Worm (Caenorhabditis elegans) whole organism, L4 larva: ENCODE data around the gene air-1.

Experiments used
- R02D3.7 ChIP-seq: fragments of 150-350 bp; sonication (generic microtip); optimal IDR thresholded peaks from 3 replicates; lab custom pipeline; 2014; ENCODE audit warnings: missing biosample characterization, missing genetic modification characterization
- ctbp-1 ChIP-seq: fragments of 200-800 bp; sonication (Bioruptor generic); IDR thresholded peaks from 2 replicates; pipeline ENCODE4 v1.3.6; 2022; ENCODE audit warnings: missing genetic modification reagents, missing genetic modification characterization, missing compliant biosample characterization
- dve-1 ChIP-seq: sonication (generic microtip); optimal IDR thresholded peaks from 2 replicates; lab custom pipeline; 2017; ENCODE audit warnings: antibody characterized with exemption, mild to moderate bottlenecking, missing genetic modification characterization, missing compliant biosample characterization; ENCODE audit not compliant: insufficient read depth
- hlh-30 ChIP-seq: sonication (generic microtip); optimal IDR thresholded peaks from 2 replicates; lab custom pipeline; 2017; ENCODE audit warnings: antibody characterized with exemption, mild to moderate bottlenecking, missing genetic modification characterization, missing compliant biosample characterization; ENCODE audit not compliant: insufficient read depth
- jun-1 ChIP-seq: fragments of 150-350 bp; optimal IDR thresholded peaks from 2 replicates; lab custom pipeline; 2014; ENCODE audit warnings: missing biosample characterization, missing genetic modification reagents, missing genetic modification characterization
- snpc-4 ChIP-seq: fragments of 150-350 bp; optimal IDR thresholded peaks from 2 replicates; lab custom pipeline; 2014; ENCODE audit warnings: missing biosample characterization, missing genetic modification characterization

ce11 chrV:8190016-8190415, 31.3 kb upstream of the air-1 start, which contains the start of gene F20D6.12:
- TF ChIP-seq jun-1 (tag; lab: Kevin White, UChicago) (no peak), dve-1 (no peak), ctbp-1 (GFP tag; lab: Robert Waterston, UW) (no peak), R02D3.7 (tag; lab: Kevin White, UChicago) (no peak), snpc-4 (tag; lab: Kevin White, UChicago) (no peak), hlh-30 (tag; lab: Kevin White, UChicago) (no peak)
